Fruit fly (Drosophila melanogaster) whole organism, adult: ENCODE measurements around the gene CG11562.

Experiments
- CG11617 ChIP-seq: fragments of 200-800 bp; sonication (Bioruptor generic); optimal IDR thresholded peaks from 2 replicates; lab custom pipeline; 2017; ENCODE audit warnings: mild to moderate bottlenecking, missing biosample characterization, missing genetic modification reagents, missing genetic modification characterization
- CG12768 ChIP-seq: fragments of 200-800 bp; sonication (Bioruptor generic); optimal IDR thresholded peaks from 2 replicates; lab custom pipeline; 2017; ENCODE audit warnings: missing biosample characterization, missing genetic modification characterization, mild to moderate bottlenecking, moderate library complexity, missing genetic modification reagents
- CG14711 ChIP-seq: fragments of 200-800 bp; sonication (Bioruptor generic); optimal IDR thresholded peaks from 2 replicates; lab custom pipeline; 2018; ENCODE audit warnings: missing biosample characterization, mild to moderate bottlenecking, missing genetic modification characterization, moderate library complexity
- CG1620 ChIP-seq: fragments of 200-800 bp; sonication (Bioruptor generic); optimal IDR thresholded peaks from 2 replicates; lab custom pipeline; 2016; ENCODE audit warnings: missing biosample characterization, missing genetic modification characterization
- CG33017 ChIP-seq: fragments of 200-800 bp; sonication (Bioruptor generic); optimal IDR thresholded peaks from 2 replicates; lab custom pipeline; 2018; ENCODE audit warnings: missing biosample characterization, mild to moderate bottlenecking, missing genetic modification characterization, moderate library complexity
- CG5204 ChIP-seq: fragments of 200-800 bp; sonication (Bioruptor generic); optimal IDR thresholded peaks from 2 replicates; lab custom pipeline; 2016; ENCODE audit warnings: missing biosample characterization, missing genetic modification characterization
- CG7045 ChIP-seq: fragments of 200-800 bp; sonication (Bioruptor generic); optimal IDR thresholded peaks from 2 replicates; lab custom pipeline; 2017; ENCODE audit warnings: missing biosample characterization, mild to moderate bottlenecking, missing genetic modification characterization
- CG7101 ChIP-seq: fragments of 200-800 bp; sonication (Bioruptor generic); optimal IDR thresholded peaks from 2 replicates; lab custom pipeline; 2018; ENCODE audit warnings: missing biosample characterization, mild to moderate bottlenecking, missing genetic modification characterization, moderate library complexity
- Clk ChIP-seq: fragments of 200-800 bp; sonication (Bioruptor generic); optimal IDR thresholded peaks from 2 replicates; lab custom pipeline; 2017; ENCODE audit warnings: missing biosample characterization, missing genetic modification characterization
- Crg-1 ChIP-seq: fragments of 200-800 bp; sonication (Bioruptor generic); optimal IDR thresholded peaks from 2 replicates; lab custom pipeline; 2016; ENCODE audit warnings: missing biosample characterization, missing genetic modification characterization
- Hr96 ChIP-seq: fragments of 200-800 bp; sonication (Bioruptor generic); optimal IDR thresholded peaks from 2 replicates; lab custom pipeline; 2016; ENCODE audit warnings: missing biosample characterization, missing genetic modification characterization
- Mnt ChIP-seq: fragments of 200-800 bp; sonication (Bioruptor generic); optimal IDR thresholded peaks from 2 replicates; lab custom pipeline; 2016; ENCODE audit warnings: missing biosample characterization, mild to moderate bottlenecking, missing genetic modification characterization
- bab1 ChIP-seq: fragments of 200-800 bp; sonication (Bioruptor generic); optimal IDR thresholded peaks from 3 replicates; lab custom pipeline; 2019; ENCODE audit warnings: missing biosample characterization, mild to moderate bottlenecking, missing genetic modification characterization, moderate library complexity
- cic ChIP-seq: fragments of 200-800 bp; sonication (Bioruptor generic); optimal IDR thresholded peaks from 2 replicates; lab custom pipeline; 2017; ENCODE audit warnings: missing biosample characterization, mild to moderate bottlenecking, missing genetic modification characterization, moderate library complexity
- cnc ChIP-seq, 2 experiments: fragments of >200 bp; optimal IDR thresholded peaks; 2 replicates each; lab custom pipeline; 2017
- kay ChIP-seq: fragments of 200-800 bp; sonication (Bioruptor generic); peaks from one replicate; lab custom pipeline; 2016; ENCODE audit warnings: missing biosample characterization, missing genetic modification characterization, borderline replicate concordance
- ovo ChIP-seq: fragments of 200-800 bp; sonication (Bioruptor generic); optimal IDR thresholded peaks from 2 replicates; lab custom pipeline; 2016; ENCODE audit warnings: missing biosample characterization, missing genetic modification characterization
- pad ChIP-seq: fragments of 200-800 bp; sonication (Bioruptor generic); optimal IDR thresholded peaks from 3 replicates; lab custom pipeline; 2017; ENCODE audit warnings: missing biosample characterization, missing genetic modification characterization, mild to moderate bottlenecking, moderate library complexity, missing genetic modification reagents
- tj ChIP-seq: fragments of 200-800 bp; sonication (Bioruptor generic); optimal IDR thresholded peaks from 3 replicates; lab custom pipeline; 2017; ENCODE audit warnings: missing biosample characterization, mild to moderate bottlenecking, missing genetic modification characterization, moderate library complexity
- toe ChIP-seq: fragments of 200-800 bp; sonication (Bioruptor generic); optimal IDR thresholded peaks from 2 replicates; lab custom pipeline; 2016; ENCODE audit warnings: missing biosample characterization, missing genetic modification characterization

The CG11562 gene

dm6 chr2L:303306-303962 is 11.2 kb downstream of the CG11562 start:
- TF ChIP-seq CG5204 (GFP tag; lab: Kevin White, UChicago) (no peak), pad (GFP tag; lab: Kevin White, UChicago) (no peak), Crg-1 (GFP tag; lab: Kevin White, UChicago) (no peak), cnc (optimal IDR thresholded peaks at IDR 0.05; lab: Kevin White, UChicago) (no peak), Clk (no peak), CG11617 (GFP tag; lab: Kevin White, UChicago) (no peak), tj (peak; percentile 66), CG7101 (no peak), toe (GFP tag; lab: Kevin White, UChicago) (no peak), kay (GFP tag; lab: Kevin White, UChicago) (peak; percentile 94), CG12768 (GFP tag; lab: Kevin White, UChicago) (no peak)

DNA sequence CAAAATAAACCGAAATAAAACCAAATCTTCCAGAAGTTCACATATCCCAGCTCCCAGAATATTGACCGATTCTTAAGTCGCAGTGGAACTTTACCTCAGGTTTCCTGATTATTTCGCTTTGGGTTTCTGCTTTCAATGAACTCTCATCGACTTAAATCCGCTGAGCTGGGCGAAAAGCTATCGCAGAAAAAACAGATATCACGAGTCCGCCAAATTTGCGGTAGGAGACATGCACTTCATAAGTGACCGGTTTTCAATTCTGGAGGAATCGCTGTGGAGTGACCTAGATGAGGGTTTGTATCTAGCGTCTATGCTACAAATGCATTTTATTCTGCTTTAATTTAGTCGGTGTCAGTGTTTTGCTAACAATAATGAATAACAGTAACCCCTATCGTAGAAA is 13.0 kb downstream of the CG11562 start:
- no peak for TF ChIP-seq bab1 (GFP tag; lab: Kevin White, UChicago)
- TF ChIP-seq tj = peak; percentile 92
- TF ChIP-seq cnc (optimal IDR thresholded peaks at IDR 0.05; lab: Kevin White, UChicago) = no peak

- peak; percentile 22 for TF ChIP-seq Crg-1 (GFP tag; lab: Kevin White, UChicago)
- peak; percentile 74 for TF ChIP-seq CG1620 (GFP tag; lab: Kevin White, UChicago)
- TF ChIP-seq Mnt (GFP tag; lab: Kevin White, UChicago) = peak; percentile 43
- TF ChIP-seq Clk = no peak
- TF ChIP-seq cnc (optimal IDR thresholded peaks at IDR 0.05; lab: Kevin White, UChicago) = no peak
- TF ChIP-seq CG14711 (tag; lab: Kevin White, UChicago) = peak; percentile 45
- TF ChIP-seq CG12768 (GFP tag; lab: Kevin White, UChicago) = no peak
- TF ChIP-seq CG33017 (tag; lab: Kevin White, UChicago) = peak; percentile 45
- peak; percentile 24 for TF ChIP-seq CG11617 (GFP tag; lab: Kevin White, UChicago)
- peak; percentile 35 for TF ChIP-seq cic
- TF ChIP-seq CG7045 (GFP tag; lab: Kevin White, UChicago) = peak; percentile 4
- peak; percentile 79 for TF ChIP-seq toe (GFP tag; lab: Kevin White, UChicago)
- TF ChIP-seq CG7101 = peak; percentile 16
- no peak for TF ChIP-seq CG5204 (GFP tag; lab: Kevin White, UChicago)
- TF ChIP-seq kay (GFP tag; lab: Kevin White, UChicago) = no peak
- TF ChIP-seq ovo (GFP tag; lab: Kevin White, UChicago) = peak; percentile 82
- peak; percentile 28 for TF ChIP-seq pad (GFP tag; lab: Kevin White, UChicago)
- peak; percentile 75 for TF ChIP-seq bab1 (GFP tag; lab: Kevin White, UChicago)
Measured at dm6 chr2L:305646-306045, 13.4 kb downstream of the CG11562 start, which contains the start of gene Plc21C. Plc21C (plus strand) TSS chr2L:305935.

dm6 chr2L:306188-306927 is 14.1 kb downstream of the CG11562 start:
- TF ChIP-seq CG1620 (GFP tag; lab: Kevin White, UChicago) (no peak), CG14711 (tag; lab: Kevin White, UChicago) (no peak), cnc (optimal IDR thresholded peaks at IDR 0.05; lab: Kevin White, UChicago) (no peak), CG11617 (GFP tag; lab: Kevin White, UChicago) (no peak), pad (GFP tag; lab: Kevin White, UChicago) (peak; percentile 39), Mnt (GFP tag; lab: Kevin White, UChicago) (no peak), CG33017 (tag; lab: Kevin White, UChicago) (no peak), bab1 (GFP tag; lab: Kevin White, UChicago) (no peak), CG7045 (GFP tag; lab: Kevin White, UChicago) (no peak), kay (GFP tag; lab: Kevin White, UChicago) (no peak), Hr96 (GFP tag; lab: Kevin White, UChicago) (no peak), toe (GFP tag; lab: Kevin White, UChicago) (no peak), CG5204 (GFP tag; lab: Kevin White, UChicago) (no peak), ovo (GFP tag; lab: Kevin White, UChicago) (peak; percentile 41), CG12768 (GFP tag; lab: Kevin White, UChicago) (no peak), Crg-1 (GFP tag; lab: Kevin White, UChicago) (no peak), cic (peak; percentile 33), tj (no peak)

DNA sequence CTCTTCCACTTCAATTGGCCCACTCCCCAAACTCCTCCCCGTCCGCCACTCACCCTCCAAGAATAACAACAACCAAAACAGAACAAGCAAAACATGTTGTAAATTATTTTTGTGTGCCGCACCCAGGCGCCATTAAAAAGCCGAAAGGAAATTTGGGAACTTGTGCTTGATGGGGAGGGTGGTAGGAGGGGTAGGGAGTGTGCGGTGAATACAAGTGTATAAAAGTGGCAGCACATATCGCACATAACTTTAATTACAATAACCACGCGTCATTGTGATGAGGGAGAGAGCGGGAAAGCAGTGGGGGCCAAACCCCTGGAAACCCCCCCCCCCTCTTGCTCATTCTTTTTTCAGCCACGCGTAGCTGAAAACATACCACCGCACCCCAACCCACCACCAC is 14.9 kb downstream of the CG11562 start:
- TF ChIP-seq CG7045 (GFP tag; lab: Kevin White, UChicago) (no peak), CG12768 (GFP tag; lab: Kevin White, UChicago) (no peak), bab1 (GFP tag; lab: Kevin White, UChicago) (no peak), CG1620 (GFP tag; lab: Kevin White, UChicago) (no peak), tj (no peak)

dm6 chr2L:308194-308706 is 16.0 kb downstream of the CG11562 start:
- TF ChIP-seq pad (GFP tag; lab: Kevin White, UChicago) (no peak), kay (GFP tag; lab: Kevin White, UChicago) (no peak), Mnt (GFP tag; lab: Kevin White, UChicago) (no peak), toe (GFP tag; lab: Kevin White, UChicago) (no peak), CG33017 (tag; lab: Kevin White, UChicago) (no peak)
